Fruit fly (Drosophila melanogaster) whole organism, embryonic: Measurements from ENCODE around the gene Cyp9f2.

ENCODE experiments used
- Adf1 ChIP-seq: fragments of 200-800 bp; sonication (Bioruptor generic); IDR thresholded peaks from 2 replicates; pipeline ENCODE4 v1.3.6; 2022; ENCODE audit warnings: missing biosample characterization, missing genetic modification characterization
- Aef1 ChIP-seq: fragments of 200-800 bp; sonication (Bioruptor generic); IDR thresholded peaks from 3 replicates; pipeline ENCODE4 v1.3.6; 2022; ENCODE audit warnings: missing biosample characterization, missing genetic modification characterization
- Bdp1 ChIP-seq: fragments of 200-800 bp; sonication (Bioruptor generic); optimal IDR thresholded peaks from 3 replicates; lab custom pipeline; 2016; ENCODE audit warnings: missing biosample characterization, missing genetic modification characterization
- CG10147 ChIP-seq: fragments of 200-800 bp; sonication (Bioruptor generic); optimal IDR thresholded peaks from 2 replicates; lab custom pipeline; 2019; ENCODE audit warnings: missing biosample characterization, mild to moderate bottlenecking, missing genetic modification characterization, moderate library complexity
- CG10462 ChIP-seq: fragments of 200-800 bp; sonication (Bioruptor generic); optimal IDR thresholded peaks from 2 replicates; lab custom pipeline; 2016; ENCODE audit warnings: missing biosample characterization, missing genetic modification characterization
- CG12659 ChIP-seq: fragments of 200-800 bp; sonication (Bioruptor generic); optimal IDR thresholded peaks from 3 replicates; lab custom pipeline; 2017; ENCODE audit warnings: mild to moderate bottlenecking, missing biosample characterization, missing genetic modification reagents, missing genetic modification characterization
- CG13287 ChIP-seq: fragments of 200-800 bp; sonication (Bioruptor generic); IDR thresholded peaks from 2 replicates; pipeline ENCODE4 v1.3.6; 2022; ENCODE audit warnings: missing biosample characterization, missing genetic modification characterization; ENCODE audit not compliant: partially characterized antibody
- CG13775 ChIP-seq: fragments of 200-800 bp; sonication (Bioruptor generic); optimal IDR thresholded peaks from 3 replicates; lab custom pipeline; 2017; ENCODE audit warnings: missing biosample characterization, mild to moderate bottlenecking, missing genetic modification characterization
- CG14014 ChIP-seq: fragments of 200-800 bp; sonication (Bioruptor generic); IDR thresholded peaks from 2 replicates; pipeline ENCODE4 v1.3.6; 2022; ENCODE audit warnings: missing biosample characterization, missing genetic modification characterization
- CG14965 ChIP-seq: fragments of 200-800 bp; sonication (Bioruptor generic); optimal IDR thresholded peaks from 2 replicates; lab custom pipeline; 2016; ENCODE audit warnings: missing biosample characterization, missing genetic modification characterization, borderline replicate concordance
- CG18011 ChIP-seq: fragments of 200-800 bp; sonication (Bioruptor generic); optimal IDR thresholded peaks from 2 replicates; lab custom pipeline; 2017; ENCODE audit warnings: missing biosample characterization, missing genetic modification characterization, mild to moderate bottlenecking, moderate library complexity, missing genotype
- CG18476 ChIP-seq: fragments of 200-800 bp; sonication (Bioruptor generic); optimal IDR thresholded peaks from 2 replicates; lab custom pipeline; 2016; ENCODE audit warnings: missing biosample characterization, mild to moderate bottlenecking, missing genetic modification characterization
- CG18599 ChIP-seq: fragments of 200-800 bp; sonication (Bioruptor generic); optimal IDR thresholded peaks from 3 replicates; lab custom pipeline; 2017; ENCODE audit warnings: missing biosample characterization, missing genetic modification characterization, mild to moderate bottlenecking, moderate library complexity, missing genetic modification reagents
- CG2199 ChIP-seq: fragments of 200-800 bp; sonication (Bioruptor generic); IDR thresholded peaks from 3 replicates; pipeline ENCODE4 v1.3.6; 2022; ENCODE audit warnings: missing biosample characterization, missing genetic modification characterization
- CG4282 ChIP-seq: fragments of 200-800 bp; sonication (Bioruptor generic); optimal IDR thresholded peaks from 2 replicates; lab custom pipeline; 2016; ENCODE audit warnings: missing biosample characterization, missing genetic modification characterization
- CG7839 ChIP-seq: fragments of 200-800 bp; sonication (Bioruptor generic); optimal IDR thresholded peaks from 3 replicates; lab custom pipeline; 2018; ENCODE audit warnings: missing biosample characterization, mild to moderate bottlenecking, missing genetic modification characterization, moderate library complexity
- CG9727 ChIP-seq: fragments of 200-800 bp; sonication (Bioruptor generic); optimal IDR thresholded peaks from 3 replicates; lab custom pipeline; 2017; ENCODE audit warnings: missing biosample characterization, mild to moderate bottlenecking, missing genetic modification characterization
- D ChIP-seq, 2 experiments: fragments of 200-800 bp in 1 of 2; fragments of >200 bp in 1 of 2; sonication (Bioruptor generic) in 1 of 2; optimal IDR thresholded peaks; 2 replicates in 1 of 2; 3 replicates in 1 of 2; lab custom pipeline; 2017; ENCODE audit warnings: mild to moderate bottlenecking in 1 of 2, missing biosample characterization in 1 of 2, missing genetic modification characterization in 1 of 2, missing genetic modification reagents in 1 of 2
- D19A ChIP-seq: fragments of 200-800 bp; optimal IDR thresholded peaks from 3 replicates; lab custom pipeline; 2019; ENCODE audit warnings: missing biosample characterization, mild to moderate bottlenecking, missing genetic modification characterization, moderate library complexity
- Deaf1 ChIP-seq: fragments of 200-800 bp; optimal IDR thresholded peaks from 3 replicates; lab custom pipeline; 2019; ENCODE audit warnings: missing biosample characterization, mild to moderate bottlenecking, missing genetic modification characterization, moderate library complexity
- H2.0 ChIP-seq: fragments of 200-800 bp; sonication (Bioruptor generic); IDR thresholded peaks from 2 replicates; pipeline ENCODE4 v1.3.6; 2022; ENCODE audit warnings: missing biosample characterization, missing genetic modification characterization
- HLH4C ChIP-seq: fragments of 200-800 bp; sonication (Bioruptor generic); IDR thresholded peaks from 3 replicates; pipeline ENCODE4 v1.3.6; 2022; ENCODE audit warnings: missing biosample characterization, missing genetic modification characterization; ENCODE audit not compliant: partially characterized antibody
- Hr3 ChIP-seq: fragments of 200-800 bp; sonication (Bioruptor generic); optimal IDR thresholded peaks from 3 replicates; lab custom pipeline; 2016; ENCODE audit warnings: missing biosample characterization, missing genetic modification characterization
- Hr78 ChIP-seq, 2 experiments: fragments of 200-800 bp in 1 of 2; fragments of >200 bp in 1 of 2; sonication (Bioruptor generic) in 1 of 2; optimal IDR thresholded peaks; 2 replicates each; lab custom pipeline; 2017 to 2019; ENCODE audit warnings: missing biosample characterization in 2 of 2, missing genetic modification characterization in 2 of 2, mild to moderate bottlenecking in 1 of 2, moderate library complexity in 1 of 2
- Kr ChIP-seq: fragments of 200-800 bp; sonication (Bioruptor generic); optimal IDR thresholded peaks from 2 replicates; lab custom pipeline; 2017; ENCODE audit warnings: missing biosample characterization, mild to moderate bottlenecking, missing genetic modification characterization
- NK7.1 ChIP-seq: fragments of 200-800 bp; sonication (Bioruptor generic); optimal IDR thresholded peaks from 3 replicates; lab custom pipeline; 2016; ENCODE audit warnings: missing biosample characterization, missing genetic modification characterization
- Nf-YA ChIP-seq: fragments of 200-800 bp; sonication (Bioruptor generic); IDR thresholded peaks from 2 replicates; pipeline ENCODE4 v1.3.6; 2022; ENCODE audit warnings: missing biosample characterization, missing genetic modification characterization
- Side ChIP-seq: fragments of 200-800 bp; sonication (Bioruptor generic); optimal IDR thresholded peaks from 2 replicates; lab custom pipeline; 2016; ENCODE audit warnings: missing biosample characterization, missing genetic modification characterization
- Sox100B ChIP-seq: fragments of 200-800 bp; sonication (Bioruptor generic); optimal IDR thresholded peaks from 3 replicates; lab custom pipeline; 2018; ENCODE audit warnings: missing biosample characterization, mild to moderate bottlenecking, missing genetic modification characterization
- Trl ChIP-seq, 3 experiments: fragments of >200 bp in 2 of 3; fragments of 200-800 bp in 1 of 3; sonication (Bioruptor generic) in 1 of 3; optimal IDR thresholded peaks; 2 replicates in 1 of 3; 3 replicates in 2 of 3; lab custom pipeline; 2016 to 2017; ENCODE audit warnings: missing biosample characterization in 1 of 3, missing genetic modification characterization in 1 of 3
- bab2 ChIP-seq: fragments of 200-800 bp; sonication (Bioruptor generic); optimal IDR thresholded peaks from 2 replicates; lab custom pipeline; 2016; ENCODE audit warnings: missing biosample characterization, missing genetic modification characterization
- caup ChIP-seq: fragments of 200-800 bp; sonication (Bioruptor generic); optimal IDR thresholded peaks from 3 replicates; lab custom pipeline; 2017; ENCODE audit warnings: missing biosample characterization, mild to moderate bottlenecking, missing genetic modification characterization, moderate library complexity; ENCODE audit not compliant: severe bottlenecking
- ci ChIP-seq: fragments of 200-800 bp; sonication (Bioruptor generic); IDR thresholded peaks from 3 replicates; pipeline ENCODE4 v1.3.6; 2022; ENCODE audit warnings: missing biosample characterization, missing genetic modification characterization
- grau ChIP-seq: fragments of 200-800 bp; optimal IDR thresholded peaks from 3 replicates; lab custom pipeline; 2019; ENCODE audit warnings: missing biosample characterization, mild to moderate bottlenecking, missing genetic modification characterization, moderate library complexity
- ind ChIP-seq: fragments of 200-800 bp; sonication (Bioruptor generic); optimal IDR thresholded peaks from 3 replicates; lab custom pipeline; 2016; ENCODE audit warnings: missing biosample characterization, missing genetic modification characterization
- lab ChIP-seq: fragments of 200-800 bp; sonication (Bioruptor generic); optimal IDR thresholded peaks from 3 replicates; lab custom pipeline; 2017; ENCODE audit warnings: missing biosample characterization, missing genetic modification characterization, mild to moderate bottlenecking, moderate library complexity, missing genetic modification reagents
- onecut ChIP-seq: fragments of 200-800 bp; sonication (Bioruptor generic); IDR thresholded peaks from 2 replicates; pipeline ENCODE4 v1.3.6; 2022; ENCODE audit warnings: missing biosample characterization, missing genetic modification characterization
- pb ChIP-seq: fragments of 200-800 bp; sonication (Bioruptor generic); optimal IDR thresholded peaks from 3 replicates; lab custom pipeline; 2016; ENCODE audit warnings: missing biosample characterization, missing genetic modification characterization
- phol ChIP-seq: fragments of 200-800 bp; sonication (Bioruptor generic); optimal IDR thresholded peaks from 3 replicates; lab custom pipeline; 2018; ENCODE audit warnings: missing biosample characterization, mild to moderate bottlenecking, missing genetic modification characterization, moderate library complexity
- pros ChIP-seq: fragments of 200-800 bp; sonication (Bioruptor generic); optimal IDR thresholded peaks from 3 replicates; lab custom pipeline; 2019; ENCODE audit warnings: missing biosample characterization, mild to moderate bottlenecking, missing genetic modification characterization, moderate library complexity
- repo ChIP-seq: fragments of 200-800 bp; sonication (Bioruptor generic); optimal IDR thresholded peaks from 2 replicates; lab custom pipeline; 2016; ENCODE audit warnings: missing biosample characterization, missing genetic modification characterization
- sd ChIP-seq: fragments of 200-800 bp; sonication (Bioruptor generic); optimal IDR thresholded peaks from 3 replicates; lab custom pipeline; 2018; ENCODE audit warnings: missing biosample characterization, mild to moderate bottlenecking, missing genetic modification characterization, moderate library complexity
- sens ChIP-seq: fragments of 200-800 bp; sonication (Bioruptor generic); peaks from one replicate; lab custom pipeline; 2016; ENCODE audit warnings: missing biosample characterization, missing genetic modification characterization
- slp2 ChIP-seq: fragments of 200-800 bp; sonication (Bioruptor generic); optimal IDR thresholded peaks from 2 replicates; lab custom pipeline; 2016; ENCODE audit warnings: missing biosample characterization, missing genetic modification characterization
- trem ChIP-seq: fragments of 200-800 bp; optimal IDR thresholded peaks from 3 replicates; lab custom pipeline; 2019; ENCODE audit warnings: missing biosample characterization, mild to moderate bottlenecking, missing genetic modification characterization, moderate library complexity
- tx ChIP-seq: fragments of 200-800 bp; sonication (Bioruptor generic); optimal IDR thresholded peaks from 2 replicates; lab custom pipeline; 2016; ENCODE audit warnings: missing biosample characterization, missing genetic modification characterization
- zen2 ChIP-seq: fragments of 200-800 bp; sonication (Bioruptor generic); IDR thresholded peaks from 3 replicates; pipeline ENCODE4 v1.3.6; 2022; ENCODE audit warnings: missing biosample characterization, missing genetic modification characterization; ENCODE audit not compliant: partially characterized antibody

Gene Cyp9f2

dm6 chr3R:12369135-12369792 is 36.6 kb downstream of the Cyp9f2 start, which contains the start of gene GstD1 (continued):
- no peak for TF ChIP-seq CG14965 (GFP tag; lab: Kevin White, UChicago)
- peak; percentile 18 for TF ChIP-seq Sox100B (GFP tag; lab: Kevin White, UChicago)
- peak; percentile 24 for TF ChIP-seq CG18011 (GFP tag; lab: Kevin White, UChicago)
- no peak for TF ChIP-seq CG10462 (GFP tag; lab: Kevin White, UChicago)
- 0 out of 2 replicates have a peak, but pooled peaks have one; percentile 4 for TF ChIP-seq H2.0
- peak; percentile 2 for TF ChIP-seq Side (GFP tag; lab: Kevin White, UChicago)
- peak; percentile 23 for TF ChIP-seq CG12659 (GFP tag; lab: Kevin White, UChicago)
- TF ChIP-seq CG7839 (tag; lab: Kevin White, UChicago): peak; percentile 55
- TF ChIP-seq Deaf1 (tag; lab: Kevin White, UChicago): peak; percentile 20
- peak; percentile 76 for TF ChIP-seq CG10147 (GFP tag; lab: Kevin White, UChicago)
- TF ChIP-seq Nf-YA (GFP tag; lab: Robert Waterston, UW): no peak
- peak; percentile 35 for TF ChIP-seq pb (GFP tag; lab: Kevin White, UChicago)
- TF ChIP-seq sd: peak; percentile 96
- TF ChIP-seq CG4282 (GFP tag; lab: Kevin White, UChicago): peak; percentile 3
- TF ChIP-seq Aef1 (GFP tag; lab: Robert Waterston, UW): peak; percentile 71; the same call in 2 of the 3 replicates
- peak; percentile 24 for TF ChIP-seq CG9727 (GFP tag; lab: Kevin White, UChicago)
- TF ChIP-seq D (optimal IDR thresholded peaks at IDR 0.05; lab: Kevin White, UChicago): no peak
- TF ChIP-seq D (GFP tag; optimal IDR thresholded peaks at IDR 0.05; lab: Kevin White, UChicago): no peak
- TF ChIP-seq slp2: peak; percentile 39
- peak; percentile 36; the same call in 1 of the 2 replicates for TF ChIP-seq CG14014 (GFP tag; lab: Robert Waterston, UW)
- TF ChIP-seq repo: peak; percentile 33
- no peak for TF ChIP-seq tx (GFP tag; lab: Kevin White, UChicago)
- peak; percentile 9 for TF ChIP-seq CG13775
- peak; percentile 42; the same call in 1 of the 3 replicates for TF ChIP-seq HLH4C
- TF ChIP-seq CG18599: peak; percentile 56
- peak; percentile 63; the same call in 2 of the 3 replicates for TF ChIP-seq ci (GFP tag; lab: Robert Waterston, UW)
- peak; percentile 28 for TF ChIP-seq phol (tag; lab: Kevin White, UChicago)
- peak; percentile 98 for TF ChIP-seq D19A (tag; lab: Kevin White, UChicago)
- TF ChIP-seq grau: peak; percentile 46
- TF ChIP-seq Hr3: peak; percentile 39
- peak; percentile 39; the same call in 1 of the 2 replicates for TF ChIP-seq CG13287 (GFP tag; lab: Robert Waterston, UW)
- peak; percentile 51 for TF ChIP-seq bab2 (GFP tag; lab: Kevin White, UChicago)
- TF ChIP-seq trem: peak; percentile 5
- peak; percentile 33 for TF ChIP-seq NK7.1 (GFP tag; lab: Kevin White, UChicago)
- peak; percentile 28 for TF ChIP-seq caup (GFP tag; lab: Kevin White, UChicago)
- peak; percentile 63 for TF ChIP-seq ind
- TF ChIP-seq Trl (optimal IDR thresholded peaks at IDR 0.05; lab: Kevin White, UChicago): peak; percentile 69 to 83
- peak; percentile 33 for TF ChIP-seq Trl (GFP tag; optimal IDR thresholded peaks at IDR 0.05; lab: Kevin White, UChicago)
- peak; percentile 67; the same call in 1 of the 2 replicates for TF ChIP-seq Adf1
- peak; percentile 7; the same call in 1 of the 2 replicates for TF ChIP-seq onecut (GFP tag; lab: Robert Waterston, UW)
- no peak for TF ChIP-seq pros (GFP tag; lab: Kevin White, UChicago)
- TF ChIP-seq CG2199 (GFP tag; lab: Robert Waterston, UW): peak; percentile 90; the same call in 2 of the 3 replicates
- TF ChIP-seq CG18476: peak; percentile 7
- TF ChIP-seq sens (GFP tag; lab: Kevin White, UChicago): peak; percentile 71
- peak; percentile 38; the same call in 1 of the 3 replicates for TF ChIP-seq zen2 (GFP tag; lab: Robert Waterston, UW)
- no peak for TF ChIP-seq Kr (GFP tag; lab: Kevin White, UChicago)
- peak in 1 of 2 experiments; percentile 23 for TF ChIP-seq Hr78 (GFP tag; optimal IDR thresholded peaks at IDR 0.05; lab: Kevin White, UChicago)
- no peak for TF ChIP-seq Bdp1 (GFP tag; lab: Kevin White, UChicago)
- peak; percentile 43 for TF ChIP-seq lab (GFP tag; lab: Kevin White, UChicago)
